Fruit fly (Drosophila melanogaster) Kc167 (cell line): Measurements from ENCODE around the gene CG43248.

Source experiments
- Myc ChIP-seq: fragments of >200 bp; optimal IDR thresholded peaks from 2 replicates; lab custom pipeline; 2017; ENCODE audit warnings: missing external identifiers
- Sin3A ChIP-seq: fragments of >200 bp; optimal IDR thresholded peaks from 2 replicates; lab custom pipeline; 2018; ENCODE audit warnings: missing external identifiers
- h ChIP-seq: fragments of >200 bp; optimal IDR thresholded peaks from 3 replicates; lab custom pipeline; 2018; ENCODE audit warnings: missing external identifiers
- insv ChIP-seq: fragments of >200 bp; optimal IDR thresholded peaks from 3 replicates; lab custom pipeline; 2018; ENCODE audit warnings: missing external identifiers
- psq ChIP-seq: fragments of >200 bp; optimal IDR thresholded peaks from 2 replicates; lab custom pipeline; 2017; ENCODE audit warnings: missing external identifiers
- ttk ChIP-seq: sonication (Bioruptor generic); optimal IDR thresholded peaks from 2 replicates; lab custom pipeline; 2017; ENCODE audit warnings: missing external identifiers

Gene CG43248

dm6 chr3L:15537916-15538581, 6.8 kb upstream of the CG43248 start:
- TF ChIP-seq psq (lab: Kevin White, UChicago) (no peak), insv (no peak), Myc (lab: Kevin White, UChicago) (no peak), Sin3A (lab: Kevin White, UChicago) (no peak), h (no peak), ttk (lab: Kevin White, UChicago) (no peak)

- no peak for TF ChIP-seq insv
- no peak for TF ChIP-seq Sin3A (lab: Kevin White, UChicago)
- TF ChIP-seq Myc (lab: Kevin White, UChicago): no peak
- no peak for TF ChIP-seq psq (lab: Kevin White, UChicago)
- TF ChIP-seq h: no peak
- no peak for TF ChIP-seq ttk (lab: Kevin White, UChicago)
Measured at dm6 chr3L:15536550-15536949, 5.3 kb upstream of the CG43248 start.

dm6 chr3L:15535800-15536225, 4.5 kb upstream of the CG43248 start:
- TF ChIP-seq psq (lab: Kevin White, UChicago) (no peak), Myc (lab: Kevin White, UChicago) (no peak), insv (no peak), Sin3A (lab: Kevin White, UChicago) (no peak)

dm6 chr3L:15535228-15535598, 3.9 kb upstream of the CG43248 start, which contains the start of gene CrebA:
TSS of gene CrebA (plus strand) at chr3L:15535395.
- TF ChIP-seq ttk (lab: Kevin White, UChicago) (no peak), psq (lab: Kevin White, UChicago) (no peak), h (no peak), Myc (lab: Kevin White, UChicago) (no peak), insv (no peak), Sin3A (lab: Kevin White, UChicago) (no peak)

dm6 chr3L:15534274-15535227, 3.3 kb upstream of the CG43248 start:
- no peak for TF ChIP-seq psq (lab: Kevin White, UChicago)
- no peak for TF ChIP-seq Myc (lab: Kevin White, UChicago)
- TF ChIP-seq Sin3A (lab: Kevin White, UChicago): no peak
- TF ChIP-seq insv: no peak
- TF ChIP-seq h: no peak
- TF ChIP-seq ttk (lab: Kevin White, UChicago): no peak

- TF ChIP-seq Sin3A (lab: Kevin White, UChicago) (no peak), psq (lab: Kevin White, UChicago) (no peak), h (no peak), ttk (lab: Kevin White, UChicago) (no peak), insv (no peak), Myc (lab: Kevin White, UChicago) (no peak)
Measured at dm6 chr3L:15533402-15534129, 2.3 kb upstream of the CG43248 start.

- TF ChIP-seq Myc (lab: Kevin White, UChicago): no peak
- no peak for TF ChIP-seq psq (lab: Kevin White, UChicago)
- TF ChIP-seq h: no peak
- TF ChIP-seq ttk (lab: Kevin White, UChicago): no peak
- no peak for TF ChIP-seq insv
- no peak for TF ChIP-seq Sin3A (lab: Kevin White, UChicago)
Measured at dm6 chr3L:15532368-15533030, 1.2 kb upstream of the CG43248 start.

- TF ChIP-seq insv: no peak
- no peak for TF ChIP-seq psq (lab: Kevin White, UChicago)
- TF ChIP-seq Sin3A (lab: Kevin White, UChicago): no peak
- no peak for TF ChIP-seq ttk (lab: Kevin White, UChicago)
- TF ChIP-seq Myc (lab: Kevin White, UChicago): no peak
Measured at dm6 chr3L:15530638-15531225, 541 bp downstream of the CG43248 start.

- TF ChIP-seq insv (no peak), h (no peak), psq (lab: Kevin White, UChicago) (no peak), Myc (lab: Kevin White, UChicago) (no peak), ttk (lab: Kevin White, UChicago) (no peak), Sin3A (lab: Kevin White, UChicago) (no peak)
Measured at dm6 chr3L:15530071-15530470, 1.2 kb downstream of the CG43248 start.

- TF ChIP-seq Sin3A (lab: Kevin White, UChicago) (no peak), insv (no peak), Myc (lab: Kevin White, UChicago) (no peak), psq (lab: Kevin White, UChicago) (no peak), h (no peak), ttk (lab: Kevin White, UChicago) (no peak)
Measured at dm6 chr3L:15529143-15529542, 2.1 kb downstream of the CG43248 start, which contains the start of gene obst-H. TSS of gene obst-H (minus strand) at chr3L:15529243.

- TF ChIP-seq insv (no peak), Myc (lab: Kevin White, UChicago) (no peak), ttk (lab: Kevin White, UChicago) (no peak), Sin3A (lab: Kevin White, UChicago) (no peak), h (no peak), psq (lab: Kevin White, UChicago) (no peak)
Measured at dm6 chr3L:15528096-15528495, 3.2 kb downstream of the CG43248 start, which contains the start of gene CG42728. TSS of gene CG42728 (minus strand) at chr3L:15528196.
